Fruit fly (Drosophila melanogaster) whole organism, pupa: ENCODE measurements around the gene CG7739.
A peak's percentile ranks its signal among the peaks of the same experiment; 100 is the strongest.

Experiments used
- CG10348 ChIP-seq: fragments of 200-800 bp; sonication (Bioruptor generic); IDR thresholded peaks from 2 replicates; pipeline ENCODE4 v1.3.6; 2022; ENCODE audit warnings: missing biosample characterization, missing genetic modification characterization
- CG12605 ChIP-seq: fragments of 200-800 bp; sonication (Bioruptor generic); IDR thresholded peaks from 2 replicates; pipeline ENCODE4 v1.3.6; 2022; ENCODE audit warnings: missing biosample characterization, missing genetic modification characterization
- CG13204 ChIP-seq: fragments of 200-800 bp; sonication (Bioruptor generic); optimal IDR thresholded peaks from 2 replicates; lab custom pipeline; 2018; ENCODE audit warnings: missing biosample characterization, mild to moderate bottlenecking, missing genetic modification characterization, moderate library complexity
- CG14655 ChIP-seq: fragments of 200-800 bp; sonication (Bioruptor generic); optimal IDR thresholded peaks from 3 replicates; lab custom pipeline; 2017; ENCODE audit warnings: mild to moderate bottlenecking, missing biosample characterization, missing genetic modification reagents, missing genetic modification characterization
- CG15710 ChIP-seq: fragments of 200-800 bp; sonication (Bioruptor generic); optimal IDR thresholded peaks from 2 replicates; lab custom pipeline; 2018; ENCODE audit warnings: missing biosample characterization, mild to moderate bottlenecking, missing genetic modification characterization, moderate library complexity
- CG17806 ChIP-seq: fragments of 200-800 bp; sonication (Bioruptor generic); optimal IDR thresholded peaks from 2 replicates; lab custom pipeline; 2018; ENCODE audit warnings: missing biosample characterization, mild to moderate bottlenecking, missing genetic modification characterization, moderate library complexity
- CG32121 ChIP-seq: fragments of 200-800 bp; sonication (Bioruptor generic); IDR thresholded peaks from 2 replicates; pipeline ENCODE4 v1.3.6; 2022; ENCODE audit warnings: missing biosample characterization, missing genetic modification characterization
- CG34367 ChIP-seq: fragments of 200-800 bp; sonication (Bioruptor generic); optimal IDR thresholded peaks from 2 replicates; lab custom pipeline; 2018; ENCODE audit warnings: missing biosample characterization, mild to moderate bottlenecking, missing genetic modification characterization
- CG4496 ChIP-seq: fragments of 200-800 bp; sonication (Bioruptor generic); IDR thresholded peaks from 3 replicates; pipeline ENCODE4 v1.3.6; 2022; ENCODE audit warnings: missing biosample characterization, missing genetic modification characterization
- CG8159 ChIP-seq: fragments of 200-800 bp; sonication (Bioruptor generic); optimal IDR thresholded peaks from 3 replicates; lab custom pipeline; 2018; ENCODE audit warnings: missing biosample characterization, mild to moderate bottlenecking, missing genetic modification characterization, moderate library complexity
- CG8301 ChIP-seq: fragments of 200-800 bp; sonication (Bioruptor generic); optimal IDR thresholded peaks from 2 replicates; lab custom pipeline; 2018; ENCODE audit warnings: missing biosample characterization, mild to moderate bottlenecking, missing genetic modification characterization
- CG9948 ChIP-seq: fragments of 200-800 bp; sonication (Bioruptor generic); optimal IDR thresholded peaks from 2 replicates; lab custom pipeline; 2018; ENCODE audit warnings: missing biosample characterization, mild to moderate bottlenecking, missing genetic modification characterization, moderate library complexity
- D1 ChIP-seq: fragments of 200-800 bp; sonication (Bioruptor generic); optimal IDR thresholded peaks from 2 replicates; lab custom pipeline; 2018; ENCODE audit warnings: missing biosample characterization, mild to moderate bottlenecking, missing genetic modification characterization, moderate library complexity
- EcR ChIP-seq: fragments of 200-800 bp; sonication (Bioruptor generic); optimal IDR thresholded peaks from 3 replicates; lab custom pipeline; 2019; ENCODE audit warnings: missing biosample characterization, missing genetic modification characterization, mild to moderate bottlenecking, moderate library complexity, missing genetic modification reagents
- Ets98B ChIP-seq: fragments of 200-800 bp; sonication (Bioruptor generic); IDR thresholded peaks from 2 replicates; pipeline ENCODE4 v1.3.6; 2022; ENCODE audit warnings: missing biosample characterization, missing genetic modification characterization
- Pif1A ChIP-seq: fragments of 200-800 bp; sonication (Bioruptor generic); optimal IDR thresholded peaks from 3 replicates; lab custom pipeline; 2016; ENCODE audit warnings: missing biosample characterization, missing genetic modification characterization
- Pif1B ChIP-seq: fragments of 200-800 bp; sonication (Bioruptor generic); optimal IDR thresholded peaks from 3 replicates; lab custom pipeline; 2016; ENCODE audit warnings: missing biosample characterization, missing genetic modification characterization
- Snoo ChIP-seq: fragments of 200-800 bp; sonication (Bioruptor generic); optimal IDR thresholded peaks from 3 replicates; lab custom pipeline; 2017; ENCODE audit warnings: missing biosample characterization, mild to moderate bottlenecking, missing genetic modification characterization, inconsistent platforms
- fd96Ca ChIP-seq: fragments of 200-800 bp; sonication (Bioruptor generic); IDR thresholded peaks from 3 replicates; pipeline ENCODE4 v1.3.6; 2022; ENCODE audit warnings: missing biosample characterization, missing genetic modification characterization
- gl ChIP-seq: fragments of 200-800 bp; sonication (Bioruptor generic); optimal IDR thresholded peaks from 2 replicates; lab custom pipeline; 2018; ENCODE audit warnings: missing biosample characterization, mild to moderate bottlenecking, missing genetic modification characterization
- rn ChIP-seq: fragments of 200-800 bp; sonication (Bioruptor generic); IDR thresholded peaks from 2 replicates; pipeline ENCODE4 v1.3.6; 2022; ENCODE audit warnings: missing biosample characterization, missing genetic modification characterization

The CG7739 gene

dm6 chr3L:15532368-15533030 is 30.4 kb downstream of the CG7739 start:
- TF ChIP-seq CG8301 (tag; lab: Kevin White, UChicago) (peak; percentile 60), CG13204 (no peak), CG12605 (GFP tag; lab: Robert Waterston, UW) (peak; percentile 40), Ets98B (peak; percentile 64; the same call in 1 of the 2 replicates), CG10348 (0 out of 2 replicates have a peak, but pooled peaks have one; percentile 6), CG32121 (GFP tag; lab: Robert Waterston, UW) (peak; percentile 50; the same call in 1 of the 2 replicates), D1 (tag; lab: Kevin White, UChicago) (no peak), rn (GFP tag; lab: Robert Waterston, UW) (0 out of 2 replicates have a peak, but pooled peaks have one; percentile 31), Snoo (tag; lab: Kevin White, UChicago) (peak; percentile 3), EcR (GFP tag; lab: Kevin White, UChicago) (peak; percentile 73), CG9948 (tag; lab: Kevin White, UChicago) (peak; percentile 45), Pif1B (no peak), CG8159 (tag; lab: Kevin White, UChicago) (peak; percentile 63), CG15710 (peak; percentile 9), CG17806 (tag; lab: Kevin White, UChicago) (peak; percentile 4), Pif1A (GFP tag; lab: Kevin White, UChicago) (no peak), CG34367 (tag; lab: Kevin White, UChicago) (no peak), CG4496 (GFP tag; lab: Robert Waterston, UW) (peak; percentile 90), fd96Ca (peak; percentile 51; the same call in 2 of the 3 replicates), CG14655 (GFP tag; lab: Kevin White, UChicago) (peak; percentile 79), gl (tag; lab: Kevin White, UChicago) (no peak)

- TF ChIP-seq Snoo (tag; lab: Kevin White, UChicago) (no peak), CG14655 (GFP tag; lab: Kevin White, UChicago) (no peak), CG12605 (GFP tag; lab: Robert Waterston, UW) (no peak), Pif1A (GFP tag; lab: Kevin White, UChicago) (no peak), Ets98B (no peak), CG17806 (tag; lab: Kevin White, UChicago) (no peak), CG13204 (no peak), CG15710 (no peak), EcR (GFP tag; lab: Kevin White, UChicago) (no peak), fd96Ca (no peak), CG10348 (no peak), CG9948 (tag; lab: Kevin White, UChicago) (no peak), gl (tag; lab: Kevin White, UChicago) (no peak), CG32121 (GFP tag; lab: Robert Waterston, UW) (no peak), CG8301 (tag; lab: Kevin White, UChicago) (no peak), CG34367 (tag; lab: Kevin White, UChicago) (no peak), rn (GFP tag; lab: Robert Waterston, UW) (no peak), CG8159 (tag; lab: Kevin White, UChicago) (no peak), D1 (tag; lab: Kevin White, UChicago) (no peak)
Observed at dm6 chr3L:15531423-15532325, 31.2 kb downstream of the CG7739 start, which contains the start of gene CG43248. CG43248 (minus strand) TSS chr3L:15531473.

dm6 chr3L:15530638-15531225 is 32.1 kb downstream of the CG7739 start:
- peak; percentile 30 for TF ChIP-seq gl (tag; lab: Kevin White, UChicago)
- no peak for TF ChIP-seq CG14655 (GFP tag; lab: Kevin White, UChicago)
- no peak for TF ChIP-seq Pif1A (GFP tag; lab: Kevin White, UChicago)
- no peak for TF ChIP-seq CG34367 (tag; lab: Kevin White, UChicago)
- peak; percentile 23 for TF ChIP-seq EcR (GFP tag; lab: Kevin White, UChicago)

dm6 chr3L:15530071-15530470 is 32.8 kb downstream of the CG7739 start:
- no peak for TF ChIP-seq CG15710
- no peak for TF ChIP-seq fd96Ca
- no peak for TF ChIP-seq CG9948 (tag; lab: Kevin White, UChicago)
- TF ChIP-seq CG32121 (GFP tag; lab: Robert Waterston, UW), result no peak

DNA sequence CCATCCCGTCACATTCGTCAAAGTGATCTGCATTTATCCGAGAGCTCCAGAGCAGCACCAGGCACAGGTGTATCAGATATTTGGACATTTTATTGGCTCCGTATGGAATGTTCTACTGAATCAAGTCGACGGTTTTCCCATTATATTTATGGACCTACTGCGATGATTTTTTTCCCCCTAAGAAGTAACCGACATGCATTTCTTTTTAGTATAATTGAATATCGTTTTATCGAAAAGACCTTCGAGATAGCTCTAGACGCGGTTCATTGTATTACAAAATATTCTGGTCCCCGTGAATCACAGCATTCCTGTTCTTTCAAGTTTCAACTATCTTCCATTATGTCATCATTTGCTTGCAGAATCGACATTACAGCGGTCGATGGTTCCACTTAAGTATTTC is 33.7 kb downstream of the CG7739 start, which contains the start of gene obst-H:
TSS of gene obst-H (minus strand) at position 101 of the 400 bp plus-strand sequence.
- TF ChIP-seq D1 (tag; lab: Kevin White, UChicago) (no peak), CG8301 (tag; lab: Kevin White, UChicago) (no peak), CG4496 (GFP tag; lab: Robert Waterston, UW) (no peak), EcR (GFP tag; lab: Kevin White, UChicago) (no peak), Ets98B (no peak), Pif1A (GFP tag; lab: Kevin White, UChicago) (no peak), Snoo (tag; lab: Kevin White, UChicago) (no peak)
